Fruit fly (Drosophila melanogaster): ENCODE results near the gene Vps60.

DNA sequence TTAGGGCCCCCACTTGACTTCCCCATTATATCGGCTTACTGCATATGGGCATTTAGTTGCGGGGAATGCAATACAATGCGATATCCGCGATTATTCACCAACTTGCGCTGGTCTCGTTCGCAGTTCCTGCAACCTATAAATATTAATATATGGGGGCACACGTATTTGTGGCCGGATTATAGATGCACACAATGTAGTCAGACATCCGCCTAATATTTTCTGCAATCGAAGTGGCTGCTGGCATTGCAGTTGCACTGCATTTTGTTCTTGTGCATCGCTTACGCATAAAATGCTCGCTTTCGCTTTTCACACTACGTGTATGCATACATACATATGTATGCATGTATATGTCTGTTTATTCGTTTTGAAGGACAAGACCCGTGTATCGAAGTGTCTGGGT is 32.7 kb downstream of the Vps60 start:
- TF ChIP-seq CG1647 (GFP tag; optimal IDR thresholded peaks at IDR 0.05) = no peak
- TF ChIP-seq pan (optimal IDR thresholded peaks at IDR 0.05) = no peak
- no peak for TF ChIP-seq pan (GFP tag; optimal IDR thresholded peaks at IDR 0.05 in 1 of 2, IDR thresholded peaks at IDR 0.05 in 1 of 2)
- TF ChIP-seq Blimp-1 (GFP tag; optimal IDR thresholded peaks at IDR 0.05) = no peak
- TF ChIP-seq Bdp1 (GFP tag; optimal IDR thresholded peaks at IDR 0.05) = no peak
- TF ChIP-seq psq (GFP tag; optimal IDR thresholded peaks at IDR 0.05) = no peak
- TF ChIP-seq org-1 (GFP tag; optimal IDR thresholded peaks at IDR 0.05) = no peak
- no peak for TF ChIP-seq stwl (tag; optimal IDR thresholded peaks at IDR 0.05)
- no peak for TF ChIP-seq CG32767 (GFP tag; IDR thresholded peaks at IDR 0.05)
- no peak for TF ChIP-seq fru (optimal IDR thresholded peaks at IDR 0.05)

Data from whole organism, embryonic.